Worm (Caenorhabditis elegans): Measurements from ENCODE around the gene prmt-1.
"Not testable (repeated sequence)": the region's sequence is repeated elsewhere in the genome, so short reads cannot be mapped to it uniquely, and the experiment has no call there.

prmt-1 gene

DNA sequence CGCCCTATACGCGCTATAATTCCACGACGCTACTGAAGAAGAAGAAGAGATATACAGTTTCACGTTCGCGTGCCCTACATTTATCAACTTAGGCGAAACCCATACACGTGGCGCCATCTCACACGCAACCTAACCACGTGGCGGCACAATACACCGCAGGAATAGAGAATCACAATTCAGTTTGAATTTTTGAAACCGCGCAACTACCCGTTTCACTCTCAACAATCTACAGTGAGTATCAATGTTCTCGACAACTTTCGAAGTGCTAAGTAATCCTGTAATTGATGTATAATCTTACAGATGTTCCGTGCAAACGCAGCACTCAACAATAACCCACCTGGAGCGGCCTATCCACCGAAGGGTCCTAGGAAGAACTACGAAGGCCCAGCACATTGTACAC lies 36.3 kb upstream of the prmt-1 start, which contains the start of gene ZC15.1:
TSS of gene ZC15.1 (plus strand) at position 301 of the 400 bp plus-strand sequence.
- TF ChIP-seq C04F5.9 (tag; optimal IDR thresholded peaks at IDR 0.05) (no peak), ceh-90 (tag; optimal IDR thresholded peaks at IDR 0.05) (no peak), snu-23 (GFP tag; optimal IDR thresholded peaks at IDR 0.05) (no peak), sptf-1 (tag; optimal IDR thresholded peaks at IDR 0.05) (no peak)

DNA sequence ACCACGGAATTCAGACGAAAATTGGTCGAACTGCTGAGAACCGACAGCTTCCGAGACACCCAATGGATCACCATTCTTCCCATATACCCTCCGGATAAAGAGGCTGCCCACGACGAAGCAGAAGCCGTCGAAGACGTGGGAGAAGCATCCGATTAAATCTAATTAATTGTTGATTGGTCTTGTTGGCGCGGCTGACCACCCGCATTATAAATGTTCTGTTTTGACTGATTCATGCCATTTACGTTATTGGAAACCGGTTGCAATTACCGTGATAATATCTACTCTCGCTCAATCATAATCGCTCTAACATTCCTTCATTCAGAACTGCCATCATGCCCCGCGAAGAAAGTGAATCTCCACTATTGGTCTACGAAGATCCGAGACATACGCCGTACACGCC lies 33.8 kb upstream of the prmt-1 start, which contains the start of gene ZC15.3:
TSS of gene ZC15.3 (plus strand) at position 301 of the 400 bp plus-strand sequence.
- not testable (repeated sequence) for TF ChIP-seq snu-23 (GFP tag; optimal IDR thresholded peaks at IDR 0.05); zag-1 (tag; optimal IDR thresholded peaks at IDR 0.05); aly-2 (tag; optimal IDR thresholded peaks at IDR 0.05)

DNA sequence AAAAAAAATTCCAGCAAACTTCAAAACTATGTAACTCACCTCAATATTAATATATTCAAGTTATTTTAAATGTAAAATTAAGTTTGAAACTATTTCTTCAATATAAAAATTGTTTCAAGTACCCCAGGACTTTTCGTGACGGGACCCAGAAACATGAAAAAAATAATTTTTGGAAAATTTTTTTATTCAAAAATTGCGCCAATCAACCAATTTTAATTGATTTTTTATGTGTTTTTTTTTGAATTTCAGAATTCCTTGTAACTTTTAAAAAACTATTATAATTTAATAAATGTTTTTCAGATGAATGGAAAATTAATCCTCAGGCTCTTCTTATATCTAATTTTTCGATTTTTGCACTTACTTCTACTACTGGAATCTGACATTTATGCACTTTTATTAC lies 28.1 kb upstream of the prmt-1 start, which contains the start of gene ZC15.5:
TSS of gene ZC15.5 (plus strand) at position 301 of the 400 bp plus-strand sequence.
- TF ChIP-seq elt-2 (tag; optimal IDR thresholded peaks at IDR 0.05) (no peak), ztf-4 (tag; optimal IDR thresholded peaks at IDR 0.05) (no peak), nhr-20 (tag; optimal IDR thresholded peaks at IDR 0.05) (no peak), ztf-11 (tag; optimal IDR thresholded peaks at IDR 0.05) (no peak), nhr-76 (tag; optimal IDR thresholded peaks at IDR 0.05) (no peak), lin-35 (GFP tag; optimal IDR thresholded peaks at IDR 0.05) (no peak), pag-3 (tag; optimal IDR thresholded peaks at IDR 0.05; ENCODE audit: borderline replicate concordance, insufficient read depth) (no peak), swsn-7 (tag; optimal IDR thresholded peaks at IDR 0.05) (no peak), efl-1 (optimal IDR thresholded peaks at IDR 0.05) (no peak), efl-1 (GFP tag; optimal IDR thresholded peaks at IDR 0.05 in 1 of 2) (no peak), unc-98 (GFP tag; IDR thresholded peaks at IDR 0.05) (no peak), nhr-19 (GFP tag; conservative IDR thresholded peaks at IDR 0.05) (no peak), hpl-2 (GFP tag; optimal IDR thresholded peaks at IDR 0.05) (no peak), dsc-1 (tag; optimal IDR thresholded peaks at IDR 0.05) (no peak), aly-2 (tag; optimal IDR thresholded peaks at IDR 0.05) (no peak), tlp-1 (tag; optimal IDR thresholded peaks at IDR 0.05) (no peak), blmp-1 (tag; optimal IDR thresholded peaks at IDR 0.05) (no peak), nhr-77 (tag; optimal IDR thresholded peaks at IDR 0.05) (no peak), ets-5 (GFP tag; IDR thresholded peaks at IDR 0.05) (no peak)

- TF ChIP-seq fos-1 (tag; optimal IDR thresholded peaks at IDR 0.05) (no peak), nhr-28 (tag; optimal IDR thresholded peaks at IDR 0.05) (no peak), hpl-2 (GFP tag; optimal IDR thresholded peaks at IDR 0.05) (no peak), ces-1 (GFP tag; optimal IDR thresholded peaks at IDR 0.05) (no peak), unc-62 (GFP tag; optimal IDR thresholded peaks at IDR 0.05) (no peak), ceh-63 (GFP tag; optimal IDR thresholded peaks at IDR 0.05) (no peak), lin-13 (GFP tag; optimal IDR thresholded peaks at IDR 0.05) (no peak), zag-1 (tag; optimal IDR thresholded peaks at IDR 0.05) (no peak), lsy-2 (tag; optimal IDR thresholded peaks at IDR 0.05) (no peak), rnt-1 (tag; optimal IDR thresholded peaks at IDR 0.05) (no peak), vab-15 (tag; optimal IDR thresholded peaks at IDR 0.05) (no peak), lin-39 (tag; optimal IDR thresholded peaks at IDR 0.05) (no peak), ceh-8 (GFP tag; optimal IDR thresholded peaks at IDR 0.05) (no peak), nhr-12 (tag; optimal IDR thresholded peaks at IDR 0.05) (no peak)
Observed at ce11 chrV:20294388-20294787, 24.9 kb upstream of the prmt-1 start, which contains the start of gene clec-261. TSS of gene clec-261 (minus strand) at chrV:20294488.

ce11 chrV:20289317-20289716 lies 19.8 kb upstream of the prmt-1 start, which contains the start of gene mlt-4:
TSS of gene mlt-4 (minus strand) at chrV:20289417.
- no peak for TF ChIP-seq nhr-28 (tag; optimal IDR thresholded peaks at IDR 0.05)
- TF ChIP-seq pag-3 (tag; optimal IDR thresholded peaks at IDR 0.05; ENCODE audit: borderline replicate concordance, insufficient read depth): no peak
- no peak for TF ChIP-seq lsy-2 (tag; optimal IDR thresholded peaks at IDR 0.05)
- no peak for TF ChIP-seq grh-1 (GFP tag; IDR thresholded peaks at IDR 0.05)
- no peak for TF ChIP-seq aha-1 (tag; optimal IDR thresholded peaks at IDR 0.05)

Measured in whole organism, L1 larva.